Worm (Caenorhabditis elegans) whole organism, young adult: Measurements from ENCODE around the gene Y69A2AR.31.
A peak's percentile ranks its signal among the peaks of the same experiment; 100 is the strongest.

Experiments
- B0261.1 ChIP-seq: sonication (generic microtip); optimal IDR thresholded peaks from 2 replicates; lab custom pipeline; 2016; ENCODE audit warnings: mild to moderate bottlenecking, missing genetic modification characterization, moderate library complexity, missing compliant biosample characterization
- B0336.3 ChIP-seq: fragments of 200-800 bp; sonication (Bioruptor generic); IDR thresholded peaks from 2 replicates; pipeline ENCODE4 v1.3.6; 2022; ENCODE audit warnings: missing genetic modification characterization, missing compliant biosample characterization
- F10E7.11 ChIP-seq: sonication (generic microtip); optimal IDR thresholded peaks from 2 replicates; lab custom pipeline; 2017; ENCODE audit warnings: mild to moderate bottlenecking, missing genetic modification characterization, moderate library complexity, missing compliant biosample characterization
- F23B12.7 ChIP-seq: sonication (generic microtip); optimal IDR thresholded peaks from 2 replicates; lab custom pipeline; 2017; ENCODE audit warnings: missing genetic modification characterization, mild to moderate bottlenecking, missing compliant biosample characterization, antibody characterized with exemption, moderate library complexity; ENCODE audit not compliant: insufficient read depth
- F33H1.4 ChIP-seq: fragments of 200-800 bp; sonication (Bioruptor generic); IDR thresholded peaks from 2 replicates; pipeline ENCODE4 v1.3.6; 2022; ENCODE audit warnings: missing genetic modification reagents, missing genetic modification characterization, missing compliant biosample characterization
- F39B2.1 ChIP-seq: fragments of 200-800 bp; sonication (Bioruptor generic); IDR thresholded peaks from 2 replicates; pipeline ENCODE4 v1.3.6; 2022; ENCODE audit warnings: missing genetic modification reagents, missing genetic modification characterization, missing compliant biosample characterization
- F49E8.2 ChIP-seq: sonication (generic microtip); optimal IDR thresholded peaks from 3 replicates; lab custom pipeline; 2017; ENCODE audit warnings: missing genetic modification characterization, mild to moderate bottlenecking, missing compliant biosample characterization, antibody characterized with exemption, moderate library complexity; ENCODE audit not compliant: insufficient read depth
- F57C9.4 ChIP-seq: sonication (generic microtip); optimal IDR thresholded peaks from 2 replicates; lab custom pipeline; 2017; ENCODE audit warnings: mild to moderate bottlenecking, missing genetic modification characterization, missing compliant biosample characterization
- Y53G8AR.9 ChIP-seq: fragments of 200-800 bp; sonication (Bioruptor generic); conservative IDR thresholded peaks from 2 replicates; pipeline ENCODE4 v1.3.6; 2022; ENCODE audit warnings: missing genetic modification reagents, missing genetic modification characterization, missing compliant biosample characterization
- Y67H2A.10 ChIP-seq: fragments of 200-800 bp; sonication (Bioruptor generic); conservative IDR thresholded peaks from 2 replicates; pipeline ENCODE4 v1.3.6; 2022; ENCODE audit warnings: missing genetic modification reagents, missing genetic modification characterization, missing compliant biosample characterization
- Y95B8A.8 ChIP-seq: fragments of 200-800 bp; sonication (Bioruptor generic); IDR thresholded peaks from 2 replicates; pipeline ENCODE4 v1.3.6; 2022; ENCODE audit warnings: missing genetic modification reagents, missing genetic modification characterization, missing compliant biosample characterization
- akir-1 ChIP-seq: fragments of 200-800 bp; sonication (Bioruptor generic); optimal IDR thresholded peaks from 2 replicates; lab custom pipeline; 2018; ENCODE audit warnings: mild to moderate bottlenecking, missing genetic modification characterization, moderate library complexity, missing compliant biosample characterization
- attf-3 ChIP-seq: fragments of 200-800 bp; sonication (Bioruptor generic); conservative IDR thresholded peaks from 2 replicates; pipeline ENCODE4 v1.3.6; 2022; ENCODE audit warnings: missing genetic modification reagents, missing genetic modification characterization, missing compliant biosample characterization
- bed-1 ChIP-seq: fragments of 200-800 bp; sonication (Bioruptor generic); IDR thresholded peaks from 2 replicates; pipeline ENCODE4 v1.3.6; 2022; ENCODE audit warnings: missing genetic modification reagents, missing genetic modification characterization, missing compliant biosample characterization
- ccch-3 ChIP-seq: fragments of 200-800 bp; sonication (Bioruptor generic); optimal IDR thresholded peaks from 2 replicates; lab custom pipeline; 2018; ENCODE audit warnings: mild to moderate bottlenecking, missing genetic modification characterization, missing compliant biosample characterization
- ceh-40 ChIP-seq: fragments of 200-800 bp; sonication (Bioruptor generic); IDR thresholded peaks from 2 replicates; pipeline ENCODE4 v1.3.6; 2022; ENCODE audit warnings: missing genetic modification characterization, missing compliant biosample characterization
- ceh-79 ChIP-seq: sonication (generic microtip); optimal IDR thresholded peaks from 2 replicates; lab custom pipeline; 2017; ENCODE audit warnings: mild to moderate bottlenecking, missing genetic modification characterization, missing compliant biosample characterization
- chd-7 ChIP-seq: sonication (generic microtip); optimal IDR thresholded peaks from 2 replicates; lab custom pipeline; 2016; ENCODE audit warnings: mild to moderate bottlenecking, missing genetic modification characterization, moderate library complexity, missing compliant biosample characterization
- efl-1 ChIP-seq: fragments of 150-350 bp; optimal IDR thresholded peaks from 2 replicates; lab custom pipeline; 2014; ENCODE audit warnings: missing biosample characterization, missing genetic modification reagents, missing genetic modification characterization
- egrh-3 ChIP-seq: fragments of 200-800 bp; sonication (Bioruptor generic); IDR thresholded peaks from 2 replicates; pipeline ENCODE4 v1.3.6; 2022; ENCODE audit warnings: missing genetic modification reagents, missing genetic modification characterization, missing compliant biosample characterization
- hlh-12 ChIP-seq: sonication (generic microtip); optimal IDR thresholded peaks from 2 replicates; lab custom pipeline; 2016; ENCODE audit warnings: missing genetic modification characterization, missing compliant biosample characterization
- hmg-1.2 ChIP-seq: fragments of 200-800 bp; sonication (Bioruptor generic); IDR thresholded peaks from 2 replicates; pipeline ENCODE4 v1.3.6; 2022; ENCODE audit warnings: missing genetic modification reagents, missing genetic modification characterization, missing compliant biosample characterization
- let-607 ChIP-seq, 2 experiments: fragments of 200-800 bp in 1 of 2; sonication (Bioruptor generic) in 1 of 2; sonication (generic microtip) in 1 of 2; optimal IDR thresholded peaks; 2 replicates each; lab custom pipeline; 2016 to 2018; ENCODE audit warnings: mild to moderate bottlenecking in 2 of 2, missing compliant biosample characterization in 2 of 2, missing genetic modification characterization in 2 of 2, moderate library complexity in 2 of 2, missing genotype in 1 of 2
- lin-26 ChIP-seq: fragments of 200-800 bp; sonication (Bioruptor generic); IDR thresholded peaks from 2 replicates; pipeline ENCODE4 v1.3.6; 2022; ENCODE audit warnings: missing genetic modification reagents, missing genetic modification characterization, missing compliant biosample characterization
- lin-35 ChIP-seq, 3 experiments: fragments of 150-350 bp in 2 of 3; sonication (generic microtip) in 1 of 3; optimal IDR thresholded peaks; 2 replicates each; lab custom pipeline; 2014 to 2018; ENCODE audit warnings: missing biosample characterization in 3 of 3, missing genetic modification characterization in 3 of 3, missing genetic modification reagents in 3 of 3
- lin-54 ChIP-seq: fragments of 200-800 bp; sonication (Bioruptor generic); optimal IDR thresholded peaks from 2 replicates; lab custom pipeline; 2018; ENCODE audit warnings: mild to moderate bottlenecking, missing genetic modification characterization, missing compliant biosample characterization
- lsl-1 ChIP-seq: fragments of 200-800 bp; sonication (Bioruptor generic); optimal IDR thresholded peaks from 2 replicates; lab custom pipeline; 2018; ENCODE audit warnings: mild to moderate bottlenecking, missing genetic modification characterization, moderate library complexity, missing compliant biosample characterization
- madf-6 ChIP-seq: fragments of 200-800 bp; sonication (Bioruptor generic); IDR thresholded peaks from 2 replicates; pipeline ENCODE4 v1.3.6; 2022; ENCODE audit warnings: missing genetic modification reagents, missing genetic modification characterization, missing compliant biosample characterization
- madf-8 ChIP-seq: fragments of 200-800 bp; sonication (Bioruptor generic); conservative IDR thresholded peaks from 2 replicates; pipeline ENCODE4 v1.3.6; 2022; ENCODE audit warnings: missing genetic modification reagents, missing genetic modification characterization, missing compliant biosample characterization
- mxl-1 ChIP-seq: sonication (generic microtip); optimal IDR thresholded peaks from 2 replicates; lab custom pipeline; 2016; ENCODE audit warnings: missing genetic modification characterization, missing compliant biosample characterization
- nfya-1 ChIP-seq: sonication (generic microtip); optimal IDR thresholded peaks from 2 replicates; lab custom pipeline; 2017; ENCODE audit warnings: antibody characterized with exemption, missing compliant biosample characterization, missing genetic modification characterization, borderline replicate concordance; ENCODE audit not compliant: insufficient read depth
- nhr-80 ChIP-seq: sonication (generic microtip); optimal IDR thresholded peaks from 2 replicates; lab custom pipeline; 2016; ENCODE audit warnings: missing genetic modification characterization, missing compliant biosample characterization
- rcor-1 ChIP-seq: fragments of 200-800 bp; sonication (Bioruptor generic); IDR thresholded peaks from 2 replicates; pipeline ENCODE4 v1.3.6; 2022; ENCODE audit warnings: missing genetic modification reagents, missing genetic modification characterization, missing compliant biosample characterization
- rec-8 ChIP-seq, 2 experiments: sonication (generic microtip); optimal IDR thresholded peaks; 2 replicates each; lab custom pipeline; 2016; ENCODE audit warnings: mild to moderate bottlenecking in 2 of 2, missing genetic modification characterization in 2 of 2, missing genetic modification reagents in 2 of 2, missing genotype in 2 of 2, missing biosample characterization in 1 of 2, missing compliant biosample characterization in 1 of 2, moderate library complexity in 1 of 2
- rpc-1 ChIP-seq, 2 experiments: fragments of 150-350 bp in 1 of 2; sonication (generic microtip) in 1 of 2; optimal IDR thresholded peaks; 2 replicates each; lab custom pipeline; 2014 to 2018; ENCODE audit warnings: missing biosample characterization in 1 of 2, missing genetic modification characterization in 1 of 2, missing genetic modification reagents in 1 of 2, missing genotype in 1 of 2
- sdz-38 ChIP-seq: sonication (generic microtip); optimal IDR thresholded peaks from 2 replicates; lab custom pipeline; 2016; ENCODE audit warnings: missing genotype, missing genetic modification characterization, missing compliant biosample characterization
- snpc-3.4 ChIP-seq: sonication (generic microtip); optimal IDR thresholded peaks from 2 replicates; lab custom pipeline; 2017; ENCODE audit warnings: missing genetic modification characterization, mild to moderate bottlenecking, missing compliant biosample characterization, antibody characterized with exemption, moderate library complexity, missing genotype, missing genetic modification reagents
- tbp1 ChIP-seq: fragments of 200-800 bp; sonication (Bioruptor generic); optimal IDR thresholded peaks from 2 replicates; lab custom pipeline; 2018; ENCODE audit warnings: mild to moderate bottlenecking, missing genetic modification characterization, missing compliant biosample characterization
- tbx-9 ChIP-seq: sonication (generic microtip); optimal IDR thresholded peaks from 2 replicates; lab custom pipeline; 2016; ENCODE audit warnings: borderline replicate concordance, missing genetic modification characterization, inconsistent platforms, missing compliant biosample characterization
- unc-130 ChIP-seq: sonication (generic microtip); optimal IDR thresholded peaks from 2 replicates; lab custom pipeline; 2016; ENCODE audit warnings: missing genetic modification reagents, missing genetic modification characterization, missing compliant biosample characterization
- xnd-1 ChIP-seq: sonication (generic microtip); optimal IDR thresholded peaks from 2 replicates; lab custom pipeline; 2016; ENCODE audit warnings: missing genotype, missing genetic modification reagents, missing genetic modification characterization, missing compliant biosample characterization
- zim-3 ChIP-seq: sonication (generic microtip); optimal IDR thresholded peaks from 2 replicates; lab custom pipeline; 2017; ENCODE audit warnings: mild to moderate bottlenecking, missing genetic modification characterization, moderate library complexity, missing compliant biosample characterization
- ztf-3 ChIP-seq: fragments of 200-800 bp; sonication (Bioruptor generic); optimal IDR thresholded peaks from 2 replicates; lab custom pipeline; 2018; ENCODE audit warnings: mild to moderate bottlenecking, missing genetic modification characterization, missing compliant biosample characterization
- ztf-6 ChIP-seq: fragments of 200-800 bp; sonication (Bioruptor generic); IDR thresholded peaks from 2 replicates; pipeline ENCODE4 v1.3.6; 2022; ENCODE audit warnings: missing genetic modification reagents, missing genetic modification characterization, missing compliant biosample characterization

The Y69A2AR.31 gene

DNA sequence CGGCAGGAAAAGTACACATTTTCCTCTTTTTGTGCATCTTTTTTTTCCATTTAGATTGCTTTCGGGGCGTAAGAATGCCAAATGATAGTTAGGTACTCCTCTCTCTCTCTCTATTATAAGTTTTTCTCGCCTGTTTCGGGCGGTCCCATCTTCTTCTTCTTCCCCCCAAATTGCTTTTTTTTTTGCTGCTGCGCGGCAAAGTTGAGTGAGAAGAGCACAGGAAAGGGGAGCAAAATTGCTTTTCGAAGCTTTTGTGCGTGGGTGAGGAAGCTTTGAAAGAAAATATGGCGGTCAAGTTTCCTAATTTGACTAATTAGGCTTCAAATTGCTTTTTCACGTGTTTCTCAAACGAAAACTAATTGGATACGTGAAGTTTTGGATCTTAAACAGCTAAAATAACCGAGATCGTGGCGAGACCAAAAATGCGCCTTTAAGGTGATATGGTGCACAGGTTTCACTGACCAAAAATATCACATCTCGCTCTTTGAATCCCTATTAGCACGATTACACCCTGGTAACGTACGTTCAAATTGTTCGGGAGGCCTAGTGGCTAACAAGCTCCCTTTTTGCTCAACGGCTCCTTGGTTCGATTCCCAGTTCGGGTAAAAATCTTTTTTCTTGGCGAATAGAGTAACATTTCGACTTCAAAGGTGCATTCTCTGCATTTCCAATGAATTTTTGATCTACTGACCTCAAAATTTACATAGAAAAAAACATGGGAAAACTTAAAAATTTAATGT, 7.2 kb downstream of the Y69A2AR.31 start:
- peak; percentile 88 for TF ChIP-seq tbp1 (GFP tag; lab: Kevin White, UChicago)
- TF ChIP-seq sdz-38 (tag; lab: Kevin White, UChicago), result no peak
- 0 out of 2 replicates have a peak, but pooled peaks have one; percentile 28 for TF ChIP-seq hmg-1.2 (GFP tag; lab: Robert Waterston, UW)
- TF ChIP-seq akir-1 (GFP tag; lab: Kevin White, UChicago), result no peak
- no peak for TF ChIP-seq F10E7.11 (tag; lab: Kevin White, UChicago)
- TF ChIP-seq rpc-1 (optimal IDR thresholded peaks at IDR 0.05; lab: Kevin White, UChicago), result peak; percentile 62
- TF ChIP-seq rpc-1 (tag; optimal IDR thresholded peaks at IDR 0.05; lab: Kevin White, UChicago), result peak; percentile 65
- no peak for TF ChIP-seq F23B12.7 (tag; lab: Kevin White, UChicago)
- TF ChIP-seq lin-26, result peak; percentile 41; the same call in 1 of the 2 replicates
- TF ChIP-seq madf-6 (GFP tag; lab: Robert Waterston, UW), result peak; percentile 36; the same call in 1 of the 2 replicates
- TF ChIP-seq lin-35 (GFP tag; optimal IDR thresholded peaks at IDR 0.05; lab: Kevin White, UChicago), result no peak
- TF ChIP-seq F49E8.2 (tag; lab: Kevin White, UChicago), result peak; percentile 0
- peak; percentile 57 for TF ChIP-seq B0261.1 (tag; lab: Kevin White, UChicago)
- TF ChIP-seq let-607 (tag; optimal IDR thresholded peaks at IDR 0.05; lab: Kevin White, UChicago), result no peak

DNA sequence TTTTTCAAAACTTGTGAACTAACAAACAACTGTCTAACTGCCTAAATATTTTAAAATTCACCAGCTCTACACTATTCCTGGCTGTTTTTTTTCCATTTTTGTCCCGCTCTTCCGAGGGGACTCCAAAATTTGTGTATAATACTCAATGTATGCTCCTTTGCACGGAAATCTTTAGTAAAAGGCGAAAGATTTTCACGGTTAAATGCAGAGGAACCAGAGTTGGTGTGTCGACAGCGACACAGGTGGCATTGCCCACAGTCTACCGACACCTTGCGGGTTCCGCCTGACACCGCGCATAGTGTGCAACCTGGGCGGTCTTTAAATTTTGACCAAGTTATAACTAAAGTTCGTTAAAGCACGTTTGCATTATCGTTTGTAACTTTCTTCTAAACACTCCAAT, 8.8 kb downstream of the Y69A2AR.31 start:
- peak; percentile 56; the same call in 1 of the 2 replicates for TF ChIP-seq Y53G8AR.9 (GFP tag; lab: Robert Waterston, UW)
- peak; percentile 81 for TF ChIP-seq snpc-3.4
- TF ChIP-seq lin-54 (GFP tag; lab: Kevin White, UChicago), result peak; percentile 69
- TF ChIP-seq rcor-1 (GFP tag; lab: Robert Waterston, UW), result peak; percentile 88
- TF ChIP-seq rec-8 (tag; optimal IDR thresholded peaks at IDR 0.05; lab: Kevin White, UChicago), result peak in 1 of 2 experiments; percentile 16
- TF ChIP-seq lsl-1 (GFP tag; lab: Kevin White, UChicago), result peak; percentile 77
- no peak for TF ChIP-seq egrh-3 (GFP tag; lab: Robert Waterston, UW)
- TF ChIP-seq Y67H2A.10 (GFP tag; lab: Robert Waterston, UW), result no peak
- 0 out of 2 replicates have a peak, but pooled peaks have one; percentile 11 for TF ChIP-seq Y95B8A.8 (GFP tag; lab: Robert Waterston, UW)
- no peak for TF ChIP-seq unc-130 (GFP tag; lab: Kevin White, UChicago)
- no peak for TF ChIP-seq chd-7 (tag; lab: Kevin White, UChicago)
- TF ChIP-seq F57C9.4, result no peak
- peak; percentile 46 for TF ChIP-seq F49E8.2 (tag; lab: Kevin White, UChicago)
- TF ChIP-seq madf-8 (GFP tag; lab: Robert Waterston, UW), result peak; percentile 27; the same call in 1 of the 2 replicates
- TF ChIP-seq efl-1 (GFP tag; lab: Kevin White, UChicago), result peak; percentile 51
- no peak for TF ChIP-seq akir-1 (GFP tag; lab: Kevin White, UChicago)
- TF ChIP-seq ceh-79, result no peak
- no peak for TF ChIP-seq nhr-80 (tag; lab: Kevin White, UChicago)
- TF ChIP-seq F10E7.11 (tag; lab: Kevin White, UChicago), result no peak
- no peak for TF ChIP-seq hlh-12 (tag; lab: Kevin White, UChicago)
- peak; percentile 38 for TF ChIP-seq zim-3
- TF ChIP-seq nfya-1 (tag; lab: Kevin White, UChicago), result no peak
- TF ChIP-seq ztf-6, result no peak
- peak; percentile 72 for TF ChIP-seq attf-3 (GFP tag; lab: Robert Waterston, UW)
- TF ChIP-seq F39B2.1 (GFP tag; lab: Robert Waterston, UW), result no peak
- peak; percentile 37 for TF ChIP-seq xnd-1 (tag; lab: Kevin White, UChicago)
- TF ChIP-seq F33H1.4 (GFP tag; lab: Robert Waterston, UW), result peak; percentile 67
- no peak for TF ChIP-seq ceh-40 (GFP tag; lab: Robert Waterston, UW)
- TF ChIP-seq B0336.3 (GFP tag; lab: Robert Waterston, UW), result 0 out of 2 replicates have a peak, but pooled peaks have one; percentile 43
- TF ChIP-seq tbx-9 (tag; lab: Kevin White, UChicago), result no peak
- no peak for TF ChIP-seq mxl-1 (tag; lab: Kevin White, UChicago)
- TF ChIP-seq ccch-3, result no peak
- TF ChIP-seq bed-1 (GFP tag; lab: Robert Waterston, UW), result no peak
- TF ChIP-seq ztf-3 (GFP tag; lab: Kevin White, UChicago), result no peak
